Worm (Caenorhabditis elegans) whole organism, early embryonic: Measurements from ENCODE around the gene C01G6.3.

Experiments used
- ama-1 ChIP-seq: fragments of 150-350 bp; optimal IDR thresholded peaks from 2 replicates; lab custom pipeline; 2014
- ceh-13 ChIP-seq: fragments of 200-800 bp; sonication (Bioruptor generic); optimal IDR thresholded peaks from 2 replicates; lab custom pipeline; 2018; ENCODE audit warnings: mild to moderate bottlenecking, missing genetic modification characterization, missing compliant biosample characterization
- ets-7 ChIP-seq: sonication (generic microtip); optimal IDR thresholded peaks from 2 replicates; lab custom pipeline; 2016; ENCODE audit warnings: missing genotype, missing genetic modification characterization, missing compliant biosample characterization
- hmg-4 ChIP-seq: fragments of 200-800 bp; sonication (Bioruptor generic); optimal IDR thresholded peaks from 2 replicates; lab custom pipeline; 2018; ENCODE audit warnings: mild to moderate bottlenecking, missing genetic modification characterization, missing compliant biosample characterization
- hnd-1 ChIP-seq: sonication (generic microtip); optimal IDR thresholded peaks from 2 replicates; lab custom pipeline; 2016; ENCODE audit warnings: missing genetic modification characterization, missing compliant biosample characterization
- pes-1 ChIP-seq: fragments of 200-800 bp; sonication (Bioruptor generic); IDR thresholded peaks from 2 replicates; pipeline ENCODE4 v1.3.6; 2022; ENCODE audit warnings: missing genetic modification reagents, missing genetic modification characterization, missing compliant biosample characterization
- scrt-1 ChIP-seq: fragments of 200-800 bp; sonication (Bioruptor generic); IDR thresholded peaks from 2 replicates; pipeline ENCODE4 v1.3.6; 2022; ENCODE audit warnings: missing genetic modification characterization, missing compliant biosample characterization
- sea-1 ChIP-seq: fragments of 200-800 bp; sonication (Bioruptor generic); conservative IDR thresholded peaks from 2 replicates; pipeline ENCODE4 v1.3.6; 2022; ENCODE audit warnings: missing genetic modification characterization, missing compliant biosample characterization
- tbx-11 ChIP-seq: fragments of 200-800 bp; sonication (Bioruptor generic); IDR thresholded peaks from 2 replicates; pipeline ENCODE4 v1.3.6; 2022; ENCODE audit warnings: missing genetic modification characterization, missing compliant biosample characterization
- tbx-37 ChIP-seq: fragments of 200-800 bp; sonication (Bioruptor generic); conservative IDR thresholded peaks from 2 replicates; pipeline ENCODE4 v1.3.6; 2022; ENCODE audit warnings: missing genetic modification reagents, missing genetic modification characterization, missing compliant biosample characterization

- no peak for TF ChIP-seq sea-1 (GFP tag; lab: Robert Waterston, UW)
- TF ChIP-seq ama-1 (lab: Kevin White, UChicago), result no peak
- TF ChIP-seq ceh-13 (GFP tag; lab: Kevin White, UChicago), result no peak
- TF ChIP-seq hmg-4 (GFP tag; lab: Kevin White, UChicago), result no peak
- TF ChIP-seq pes-1 (GFP tag; lab: Robert Waterston, UW), result no peak
- no peak for TF ChIP-seq tbx-11 (GFP tag; lab: Robert Waterston, UW)
- TF ChIP-seq tbx-37 (GFP tag; lab: Robert Waterston, UW), result no peak
- TF ChIP-seq hnd-1, result no peak
- no peak for TF ChIP-seq scrt-1
- no peak for TF ChIP-seq ets-7
Measured at ce11 chrII:9301065-9301464, 31.4 kb downstream of the C01G6.3 start.
